Worm (Caenorhabditis elegans) whole organism, L2 larva: ENCODE results near the gene mrps-22.

Experiments
- R02D3.7 ChIP-seq: fragments of 150-350 bp; optimal IDR thresholded peaks from 2 replicates; lab custom pipeline; 2014; ENCODE audit warnings: missing biosample characterization, missing genetic modification characterization
- ama-1 ChIP-seq: fragments of 150-350 bp; optimal IDR thresholded peaks from 2 replicates; lab custom pipeline; 2018; ENCODE audit warnings: inconsistent platforms
- ceh-82 ChIP-seq: fragments of 150-350 bp; optimal IDR thresholded peaks from 2 replicates; lab custom pipeline; 2014; ENCODE audit warnings: missing biosample characterization, missing genetic modification characterization
- egl-27 ChIP-seq: sonication (generic microtip); optimal IDR thresholded peaks from 3 replicates; lab custom pipeline; 2017; ENCODE audit warnings: missing biosample characterization, missing genetic modification reagents, missing genetic modification characterization
- fos-1 ChIP-seq: fragments of 150-350 bp; optimal IDR thresholded peaks from 2 replicates; lab custom pipeline; 2014; ENCODE audit warnings: missing biosample characterization, missing genetic modification characterization

DNA sequence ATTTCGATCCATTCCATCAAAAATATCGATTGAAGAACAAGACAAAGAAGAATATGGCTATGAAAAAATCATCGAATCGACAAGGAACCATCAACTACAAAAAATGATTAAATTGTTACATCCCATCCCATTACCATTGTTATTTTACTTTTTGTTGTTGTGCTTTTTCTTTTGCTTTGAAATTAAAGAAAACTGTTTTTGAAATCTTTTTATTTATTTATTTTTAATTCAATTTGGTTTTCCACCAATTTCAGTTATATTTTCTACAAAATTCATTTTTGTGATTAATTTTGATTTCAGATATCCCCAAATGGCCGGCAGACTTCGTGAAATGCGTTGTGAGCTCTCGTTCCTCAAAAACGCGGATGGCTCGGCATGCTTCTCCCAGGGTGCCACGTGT lies 10.0 kb downstream of the mrps-22 start, which contains the start of gene crn-5:
- TF ChIP-seq R02D3.7 (tag; lab: Kevin White, UChicago) (no peak), egl-27 (tag; lab: Kevin White, UChicago) (no peak), fos-1 (no peak), ama-1 (lab: Kevin White, UChicago) (no peak), ceh-82 (tag; lab: Kevin White, UChicago) (no peak)
